Worm (Caenorhabditis elegans): ENCODE data around the gene nlp-51.

DNA sequence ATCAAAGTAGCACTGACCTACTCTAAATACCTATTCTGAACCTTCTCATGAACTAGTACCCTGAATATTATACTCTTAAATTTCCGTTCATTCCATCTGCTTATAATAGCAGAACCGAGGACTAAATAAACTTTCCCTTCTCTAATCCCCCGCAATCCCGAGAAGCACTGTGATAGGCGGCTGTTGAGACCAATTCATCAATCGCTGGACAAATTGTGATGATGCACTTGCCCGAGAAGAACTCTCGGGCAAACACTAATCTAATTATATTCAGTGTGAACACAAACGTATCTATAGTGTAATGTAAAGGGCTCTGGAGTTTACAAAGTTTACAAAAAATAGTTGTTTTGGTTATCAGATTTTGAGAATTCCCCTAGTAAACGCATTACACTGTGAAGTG, 44.6 kb downstream of the nlp-51 start:
- no peak for TF ChIP-seq him-1 (tag; optimal IDR thresholded peaks at IDR 0.05)
- no peak for TF ChIP-seq W03F9.2 (tag; optimal IDR thresholded peaks at IDR 0.05)
